Worm (Caenorhabditis elegans): ENCODE measurements around the gene fbxb-61.

DNA sequence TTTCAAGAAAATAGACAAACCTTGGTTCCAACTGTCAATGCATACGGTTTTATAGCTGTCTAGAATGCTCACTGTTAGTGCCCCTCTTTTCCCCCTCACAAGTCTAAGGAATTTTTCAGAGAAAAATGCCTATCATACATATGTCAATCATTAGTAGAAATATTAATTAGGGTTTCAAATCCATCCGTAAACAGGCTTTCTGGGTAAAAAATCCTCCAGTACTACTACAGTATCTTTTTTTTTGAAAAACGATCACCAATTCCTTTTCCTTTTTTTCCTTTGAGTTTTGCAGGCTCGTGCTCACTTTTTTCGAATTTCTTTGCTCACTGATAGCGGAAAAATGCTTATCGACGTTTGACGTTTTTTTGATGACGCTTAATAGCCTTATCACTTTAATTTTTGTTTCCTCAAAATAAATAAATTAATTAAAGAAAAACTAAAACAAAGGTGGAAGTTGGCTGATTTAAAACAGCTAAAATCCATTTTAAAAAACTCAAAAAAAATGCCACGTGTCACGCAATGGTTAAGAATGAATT is 15.6 kb downstream of the fbxb-61 start, which contains the start of gene C43D7.7:
- no peak for TF ChIP-seq aly-2 (tag; optimal IDR thresholded peaks at IDR 0.05)
- TF ChIP-seq zag-1 (tag; optimal IDR thresholded peaks at IDR 0.05): no peak
- no peak for TF ChIP-seq snpc-4 (tag; optimal IDR thresholded peaks at IDR 0.05)
- no peak for TF ChIP-seq ceh-28 (tag; optimal IDR thresholded peaks at IDR 0.05)
- TF ChIP-seq pha-4 (tag; optimal IDR thresholded peaks at IDR 0.05): no peak
- no peak for TF ChIP-seq unc-62 (GFP tag; optimal IDR thresholded peaks at IDR 0.05)
- TF ChIP-seq nhr-11 (tag; optimal IDR thresholded peaks at IDR 0.05): no peak
- TF ChIP-seq egl-27 (tag; optimal IDR thresholded peaks at IDR 0.05): no peak

Measured in whole organism, L3 larva.